Fruit fly (Drosophila melanogaster) whole organism, embryonic: ENCODE data around the gene BRWD3.
A peak's percentile ranks its signal among the peaks of the same experiment; 100 is the strongest.

Experiments used
- CG1024 ChIP-seq: fragments of 200-800 bp; sonication (Bioruptor generic); IDR thresholded peaks from 2 replicates; pipeline ENCODE4 v1.3.6; 2022; ENCODE audit warnings: missing biosample characterization, missing genetic modification characterization
- CG11504 ChIP-seq: fragments of 200-800 bp; sonication (Bioruptor generic); optimal IDR thresholded peaks from 3 replicates; lab custom pipeline; 2019; ENCODE audit warnings: missing biosample characterization, mild to moderate bottlenecking, missing genetic modification characterization, moderate library complexity
- CG11560 ChIP-seq: fragments of 200-800 bp; sonication (Bioruptor generic); IDR thresholded peaks from 3 replicates; pipeline ENCODE4 v1.3.6; 2022; ENCODE audit warnings: missing biosample characterization, missing genetic modification characterization
- CG12236 ChIP-seq: fragments of 200-800 bp; sonication (Bioruptor generic); optimal IDR thresholded peaks from 2 replicates; lab custom pipeline; 2016; ENCODE audit warnings: missing biosample characterization, missing genetic modification characterization
- CG14667 ChIP-seq: fragments of 200-800 bp; sonication (Bioruptor generic); IDR thresholded peaks from 2 replicates; pipeline ENCODE4 v1.3.6; 2022; ENCODE audit warnings: missing biosample characterization, missing genetic modification characterization
- CG16815 ChIP-seq: fragments of 200-800 bp; sonication (Bioruptor generic); optimal IDR thresholded peaks from 3 replicates; lab custom pipeline; 2017; ENCODE audit warnings: missing biosample characterization, mild to moderate bottlenecking, missing genetic modification characterization
- CG17612 ChIP-seq: fragments of 200-800 bp; sonication (Bioruptor generic); IDR thresholded peaks from 2 replicates; pipeline ENCODE4 v1.3.6; 2022; ENCODE audit warnings: missing biosample characterization, missing genetic modification characterization
- CG17802 ChIP-seq: fragments of 200-800 bp; sonication (Bioruptor generic); optimal IDR thresholded peaks from 2 replicates; lab custom pipeline; 2018; ENCODE audit warnings: missing biosample characterization, mild to moderate bottlenecking, missing genetic modification characterization, moderate library complexity
- CG2116 ChIP-seq: fragments of 200-800 bp; sonication (Bioruptor generic); optimal IDR thresholded peaks from 3 replicates; lab custom pipeline; 2018; ENCODE audit warnings: missing biosample characterization, mild to moderate bottlenecking, missing genetic modification characterization
- CG2875 ChIP-seq: fragments of 200-800 bp; sonication (Bioruptor generic); optimal IDR thresholded peaks from 2 replicates; lab custom pipeline; 2017; ENCODE audit warnings: missing biosample characterization, mild to moderate bottlenecking, missing genetic modification characterization, missing genetic modification reagents
- CG2889 ChIP-seq: fragments of 200-800 bp; sonication (Bioruptor generic); IDR thresholded peaks from 3 replicates; pipeline ENCODE4 v1.3.6; 2022; ENCODE audit warnings: missing biosample characterization, missing genetic modification characterization
- CG32532 ChIP-seq: fragments of 200-800 bp; sonication (Bioruptor generic); IDR thresholded peaks from 2 replicates; pipeline ENCODE4 v1.3.6; 2022; ENCODE audit warnings: missing biosample characterization, missing genetic modification characterization
- CG34224 ChIP-seq: fragments of 200-800 bp; sonication (Bioruptor generic); IDR thresholded peaks from 3 replicates; pipeline ENCODE4 v1.3.6; 2022; ENCODE audit warnings: missing biosample characterization, missing genetic modification characterization; ENCODE audit not compliant: partially characterized antibody
- CG4282 ChIP-seq: fragments of 200-800 bp; sonication (Bioruptor generic); optimal IDR thresholded peaks from 2 replicates; lab custom pipeline; 2016; ENCODE audit warnings: missing biosample characterization, missing genetic modification characterization
- CG4360 ChIP-seq: fragments of 200-800 bp; sonication (Bioruptor generic); IDR thresholded peaks from 2 replicates; pipeline ENCODE4 v1.3.6; 2022; ENCODE audit warnings: missing biosample characterization, missing genetic modification characterization
- CG6654 ChIP-seq: fragments of 200-800 bp; sonication (Bioruptor generic); optimal IDR thresholded peaks from 2 replicates; lab custom pipeline; 2017; ENCODE audit warnings: missing biosample characterization, mild to moderate bottlenecking, missing genetic modification characterization
- CG7556 ChIP-seq: fragments of 200-800 bp; sonication (Bioruptor generic); optimal IDR thresholded peaks from 2 replicates; lab custom pipeline; 2017; ENCODE audit warnings: missing biosample characterization, mild to moderate bottlenecking, missing genetic modification characterization
- CG8924 ChIP-seq: fragments of 200-800 bp; optimal IDR thresholded peaks from 3 replicates; lab custom pipeline; 2019; ENCODE audit warnings: missing biosample characterization, mild to moderate bottlenecking, missing genetic modification characterization, moderate library complexity
- CG9215 ChIP-seq: fragments of 200-800 bp; sonication (Bioruptor generic); IDR thresholded peaks from 2 replicates; pipeline ENCODE4 v1.3.6; 2022; ENCODE audit warnings: missing biosample characterization, missing genetic modification characterization
- CG9437 ChIP-seq: fragments of 200-800 bp; sonication (Bioruptor generic); optimal IDR thresholded peaks from 2 replicates; lab custom pipeline; 2018; ENCODE audit warnings: missing biosample characterization, mild to moderate bottlenecking, missing genetic modification characterization
- CHES-1-like ChIP-seq: fragments of 200-800 bp; sonication (Bioruptor generic); optimal IDR thresholded peaks from 2 replicates; lab custom pipeline; 2016; ENCODE audit warnings: missing biosample characterization, missing genetic modification characterization
- CkIIα-i1 ChIP-seq: fragments of 200-800 bp; sonication (Bioruptor generic); IDR thresholded peaks from 2 replicates; pipeline ENCODE4 v1.3.6; 2022; ENCODE audit warnings: missing biosample characterization, missing genetic modification characterization
- Dip2 ChIP-seq: fragments of 200-800 bp; sonication (Bioruptor generic); IDR thresholded peaks from 2 replicates; pipeline ENCODE4 v1.3.6; 2022; ENCODE audit warnings: missing biosample characterization, missing genetic modification characterization
- Dll ChIP-seq: fragments of 200-800 bp; sonication (Bioruptor generic); IDR thresholded peaks from 4 replicates; pipeline ENCODE4 v1.3.6; 2022; ENCODE audit warnings: missing biosample characterization, missing genetic modification characterization; ENCODE audit not compliant: partially characterized antibody
- Elba2 ChIP-seq: fragments of 200-800 bp; sonication (Bioruptor generic); optimal IDR thresholded peaks from 3 replicates; lab custom pipeline; 2016; ENCODE audit warnings: missing biosample characterization, missing genetic modification characterization
- Ets65A ChIP-seq: fragments of 200-800 bp; sonication (Bioruptor generic); peaks from one replicate; lab custom pipeline; 2016; ENCODE audit warnings: missing biosample characterization, missing genetic modification characterization
- Ets97D ChIP-seq: fragments of 200-800 bp; sonication (Bioruptor generic); optimal IDR thresholded peaks from 3 replicates; lab custom pipeline; 2016; ENCODE audit warnings: missing biosample characterization, missing genetic modification characterization
- Fer2 ChIP-seq: fragments of 200-800 bp; sonication (Bioruptor generic); optimal IDR thresholded peaks from 2 replicates; lab custom pipeline; 2018; ENCODE audit warnings: missing biosample characterization, mild to moderate bottlenecking, missing genetic modification characterization, moderate library complexity
- Gsc ChIP-seq: fragments of 200-800 bp; sonication (Bioruptor generic); IDR thresholded peaks from 2 replicates; pipeline ENCODE4 v1.3.6; 2022; ENCODE audit warnings: missing biosample characterization, missing genetic modification characterization
- Med ChIP-seq: fragments of 200-800 bp; sonication (Bioruptor generic); peaks from one replicate; lab custom pipeline; 2016; ENCODE audit warnings: missing biosample characterization, missing genetic modification characterization, mild to moderate bottlenecking, inconsistent platforms, moderate library complexity
- NC2α ChIP-seq: fragments of 200-800 bp; sonication (Bioruptor generic); optimal IDR thresholded peaks from 2 replicates; lab custom pipeline; 2016; ENCODE audit warnings: missing biosample characterization, missing genetic modification characterization
- Optix ChIP-seq: fragments of 200-800 bp; sonication (Bioruptor generic); IDR thresholded peaks from 3 replicates; pipeline ENCODE4 v1.3.6; 2022; ENCODE audit warnings: missing biosample characterization, missing genetic modification characterization
- Ptx1 ChIP-seq: fragments of 200-800 bp; sonication (Bioruptor generic); IDR thresholded peaks from 2 replicates; pipeline ENCODE4 v1.3.6; 2022; ENCODE audit warnings: missing biosample characterization, missing genetic modification characterization
- Sin3A ChIP-seq: fragments of >200 bp; optimal IDR thresholded peaks from 2 replicates; lab custom pipeline; 2018
- ac ChIP-seq: fragments of 200-800 bp; sonication (Bioruptor generic); optimal IDR thresholded peaks from 3 replicates; lab custom pipeline; 2017; ENCODE audit warnings: missing biosample characterization, mild to moderate bottlenecking, missing genetic modification characterization
- aop ChIP-seq: fragments of 200-800 bp; sonication (Bioruptor generic); IDR thresholded peaks from 2 replicates; pipeline ENCODE4 v1.3.6; 2022; ENCODE audit warnings: missing biosample characterization, missing genetic modification characterization
- bbx ChIP-seq: fragments of 200-800 bp; sonication (Bioruptor generic); IDR thresholded peaks from 2 replicates; pipeline ENCODE4 v1.3.6; 2022; ENCODE audit warnings: missing biosample characterization, missing genetic modification characterization; ENCODE audit not compliant: partially characterized antibody
- btn ChIP-seq: fragments of 200-800 bp; sonication (Bioruptor generic); optimal IDR thresholded peaks from 2 replicates; lab custom pipeline; 2016; ENCODE audit warnings: missing biosample characterization, missing genetic modification characterization
- crc ChIP-seq: fragments of 200-800 bp; sonication (Bioruptor generic); optimal IDR thresholded peaks from 2 replicates; lab custom pipeline; 2016; ENCODE audit warnings: missing biosample characterization, missing genetic modification characterization
- crp ChIP-seq, 2 experiments: fragments of 200-800 bp; sonication (Bioruptor generic); optimal IDR thresholded peaks; 2 replicates in 1 of 2; 3 replicates in 1 of 2; lab custom pipeline; 2017; ENCODE audit warnings: missing biosample characterization in 2 of 2, missing genetic modification characterization in 2 of 2, mild to moderate bottlenecking in 1 of 2, moderate library complexity in 1 of 2
- dysf ChIP-seq: fragments of 200-800 bp; sonication (Bioruptor generic); IDR thresholded peaks from 3 replicates; pipeline ENCODE4 v1.3.6; 2022; ENCODE audit warnings: missing biosample characterization, missing genetic modification characterization
- fru ChIP-seq: fragments of >200 bp; optimal IDR thresholded peaks from 2 replicates; lab custom pipeline; 2017
- ftz-f1 ChIP-seq: fragments of 200-800 bp; sonication (Bioruptor generic); optimal IDR thresholded peaks from 2 replicates; lab custom pipeline; 2016; ENCODE audit warnings: missing biosample characterization, missing genetic modification characterization
- ind ChIP-seq: fragments of 200-800 bp; sonication (Bioruptor generic); optimal IDR thresholded peaks from 3 replicates; lab custom pipeline; 2016; ENCODE audit warnings: missing biosample characterization, missing genetic modification characterization
- nmo ChIP-seq: fragments of 200-800 bp; sonication (Bioruptor generic); optimal IDR thresholded peaks from 2 replicates; lab custom pipeline; 2018; ENCODE audit warnings: missing biosample characterization, mild to moderate bottlenecking, missing genetic modification characterization, moderate library complexity
- org-1 ChIP-seq: fragments of 200-800 bp; sonication (Bioruptor generic); optimal IDR thresholded peaks from 2 replicates; lab custom pipeline; 2017; ENCODE audit warnings: missing biosample characterization, missing genetic modification characterization
- pfk ChIP-seq: fragments of 200-800 bp; sonication (Bioruptor generic); optimal IDR thresholded peaks from 2 replicates; lab custom pipeline; 2018; ENCODE audit warnings: missing biosample characterization, mild to moderate bottlenecking, missing genetic modification characterization, moderate library complexity
- pita ChIP-seq: fragments of 200-800 bp; sonication (Bioruptor generic); optimal IDR thresholded peaks from 2 replicates; lab custom pipeline; 2017; ENCODE audit warnings: missing biosample characterization, mild to moderate bottlenecking, missing genetic modification characterization
- pzg ChIP-seq: fragments of 200-800 bp; sonication (Bioruptor generic); optimal IDR thresholded peaks from 3 replicates; lab custom pipeline; 2018; ENCODE audit warnings: missing biosample characterization, mild to moderate bottlenecking, missing genetic modification characterization, moderate library complexity
- salm ChIP-seq: fragments of 200-800 bp; sonication (Bioruptor generic); optimal IDR thresholded peaks from 2 replicates; lab custom pipeline; 2018; ENCODE audit warnings: missing biosample characterization, mild to moderate bottlenecking, missing genetic modification characterization
- trem ChIP-seq: fragments of 200-800 bp; optimal IDR thresholded peaks from 3 replicates; lab custom pipeline; 2019; ENCODE audit warnings: missing biosample characterization, mild to moderate bottlenecking, missing genetic modification characterization, moderate library complexity
- vvl ChIP-seq: fragments of 200-800 bp; sonication (Bioruptor generic); IDR thresholded peaks from 2 replicates; pipeline ENCODE4 v1.3.6; 2022; ENCODE audit warnings: missing biosample characterization, missing genetic modification characterization
- zen ChIP-seq: fragments of 200-800 bp; sonication (Bioruptor generic); optimal IDR thresholded peaks from 3 replicates; lab custom pipeline; 2018; ENCODE audit warnings: missing biosample characterization, mild to moderate bottlenecking, missing genetic modification characterization, moderate library complexity

The BRWD3 gene

dm6 chr3R:24359957-24360356 lies 41.2 kb downstream of the BRWD3 start, which contains the start of gene CG18528 (continued):
- TF ChIP-seq Elba2 (GFP tag; lab: Kevin White, UChicago) (no peak), CG17612 (GFP tag; lab: Robert Waterston, UW) (no peak), org-1 (GFP tag; lab: Kevin White, UChicago) (no peak), btn (GFP tag; lab: Kevin White, UChicago) (no peak), CG2875 (GFP tag; lab: Kevin White, UChicago) (no peak), CkIIα-i1 (no peak), CG7556 (GFP tag; lab: Kevin White, UChicago) (no peak), CG2889 (GFP tag; lab: Robert Waterston, UW) (no peak), salm (tag; lab: Kevin White, UChicago) (no peak), Gsc (GFP tag; lab: Robert Waterston, UW) (no peak), CG14667 (GFP tag; lab: Robert Waterston, UW) (no peak), Dip2 (GFP tag; lab: Robert Waterston, UW) (no peak), dysf (GFP tag; lab: Robert Waterston, UW) (0 out of 3 replicates have a peak, but pooled peaks have one; percentile 6), Optix (GFP tag; lab: Robert Waterston, UW) (no peak), CG4282 (no peak), bbx (GFP tag; lab: Robert Waterston, UW) (0 out of 2 replicates have a peak, but pooled peaks have one; percentile 39), ind (GFP tag; lab: Kevin White, UChicago) (no peak), trem (tag; lab: Kevin White, UChicago) (peak; percentile 49), aop (GFP tag; lab: Robert Waterston, UW) (no peak), nmo (GFP tag; lab: Kevin White, UChicago) (peak; percentile 43), CG17802 (tag; lab: Kevin White, UChicago) (peak; percentile 51), CG16815 (GFP tag; lab: Kevin White, UChicago) (no peak), CG34224 (no peak), CG6654 (GFP tag; lab: Kevin White, UChicago) (no peak), Ets65A (GFP tag; lab: Kevin White, UChicago) (peak; percentile 85), CG9437 (GFP tag; lab: Kevin White, UChicago) (no peak), CG9215 (no peak), pzg (peak; percentile 89), Sin3A (peak; percentile 29), CG11560 (tag; lab: Robert Waterston, UW) (peak; percentile 54; the same call in 1 of the 3 replicates), crp (GFP tag; optimal IDR thresholded peaks at IDR 0.05; lab: Kevin White, UChicago) (no peak), pfk (no peak), CG8924 (tag; lab: Kevin White, UChicago) (peak; percentile 24), CG4360 (peak; percentile 12; the same call in 1 of the 2 replicates), Fer2 (no peak), CHES-1-like (GFP tag; lab: Kevin White, UChicago) (peak; percentile 39), pita (peak; percentile 87), zen (tag; lab: Kevin White, UChicago) (peak; percentile 71), CG32532 (no peak), NC2α (GFP tag; lab: Kevin White, UChicago) (no peak), Dll (GFP tag; lab: Robert Waterston, UW) (peak; percentile 24; the same call in 1 of the 4 replicates), CG11504 (tag; lab: Kevin White, UChicago) (no peak), vvl (GFP tag; lab: Robert Waterston, UW) (0 out of 2 replicates have a peak, but pooled peaks have one; percentile 10), crc (no peak), fru (lab: Kevin White, UChicago) (no peak), CG1024 (GFP tag; lab: Robert Waterston, UW) (no peak), Med (GFP tag; lab: Kevin White, UChicago) (peak; percentile 86), CG12236 (GFP tag; lab: Kevin White, UChicago) (peak; percentile 3), Ptx1 (no peak), Ets97D (peak; percentile 92), ac (GFP tag; lab: Kevin White, UChicago) (no peak), CG2116 (peak; percentile 52), ftz-f1 (GFP tag; lab: Kevin White, UChicago) (no peak)
